ENCODE assay signal across 1 fruit fly cellular context in genomic region chr2L:17368503-17368902, dm6.
TF ChIP-seq lines count a peak whose summit lies in the region.

No protein-coding gene starts in this region.

TF ChIP-seq in whole organism, embryonic, 481 proteins besides CTCF, POLR2A, EP300 and RAD21 (continued from another document and continues in another):
- TF ChIP-seq psq (GFP tag; optimal IDR thresholded peaks at IDR 0.05; lab: Kevin White, UChicago): no peak
- no peak for TF ChIP-seq nerfin-1 (tag; optimal IDR thresholded peaks at IDR 0.05; lab: Kevin White, UChicago)
- TF ChIP-seq Drgx (GFP tag; IDR thresholded peaks at IDR 0.05; lab: Robert Waterston, UW): no peak
- TF ChIP-seq B-H1 (GFP tag; IDR thresholded peaks at IDR 0.05; lab: Robert Waterston, UW): no peak; the same call in 2 of the 3 replicates
- TF ChIP-seq knrl (GFP tag; IDR thresholded peaks at IDR 0.05; lab: Robert Waterston, UW; ENCODE audit: partially characterized antibody): peak; percentile 33; the same call in 2 of the 3 replicates
- TF ChIP-seq CG15696 (tag; optimal IDR thresholded peaks at IDR 0.05; lab: Kevin White, UChicago): no peak
- TF ChIP-seq Kr (GFP tag; optimal IDR thresholded peaks at IDR 0.05; lab: Kevin White, UChicago): no peak
- no peak for TF ChIP-seq CG6689 (GFP tag; IDR thresholded peaks at IDR 0.05; lab: Robert Waterston, UW)
- TF ChIP-seq Hr78 (GFP tag; optimal IDR thresholded peaks at IDR 0.05; lab: Kevin White, UChicago): no peak
- TF ChIP-seq CG13894 (tag; optimal IDR thresholded peaks at IDR 0.05; lab: Kevin White, UChicago): no peak
- TF ChIP-seq CG6254 (GFP tag; optimal IDR thresholded peaks at IDR 0.05; lab: Kevin White, UChicago): no peak
- TF ChIP-seq B-H2 (GFP tag; optimal IDR thresholded peaks at IDR 0.05; lab: Kevin White, UChicago): peak; percentile 37
- no peak for TF ChIP-seq pum (GFP tag; optimal IDR thresholded peaks at IDR 0.05; lab: Kevin White, UChicago)
- no peak for TF ChIP-seq CG10979 (tag; optimal IDR thresholded peaks at IDR 0.05; lab: Kevin White, UChicago)
- TF ChIP-seq CG42726 (GFP tag; IDR thresholded peaks at IDR 0.05; lab: Robert Waterston, UW; ENCODE audit: partially characterized antibody): peak; percentile 60
- TF ChIP-seq CG6654 (GFP tag; optimal IDR thresholded peaks at IDR 0.05; lab: Kevin White, UChicago): peak; percentile 99
- peak in 1 of 2 experiments; percentile 69 for TF ChIP-seq Hr51 (GFP tag; optimal IDR thresholded peaks at IDR 0.05; lab: Kevin White, UChicago)
- TF ChIP-seq Bteb2 (GFP tag; optimal IDR thresholded peaks at IDR 0.05; lab: Kevin White, UChicago): no peak
- no peak for TF ChIP-seq CG18011 (GFP tag; optimal IDR thresholded peaks at IDR 0.05; lab: Kevin White, UChicago)
- no peak for TF ChIP-seq Hand (GFP tag; optimal IDR thresholded peaks at IDR 0.05; lab: Kevin White, UChicago)
- no peak for TF ChIP-seq CG17912 (GFP tag; optimal IDR thresholded peaks at IDR 0.05; lab: Kevin White, UChicago)
- TF ChIP-seq CG12659 (GFP tag; optimal IDR thresholded peaks at IDR 0.05; lab: Kevin White, UChicago): peak; percentile 1
- no peak for TF ChIP-seq ab (GFP tag; optimal IDR thresholded peaks at IDR 0.05; lab: Kevin White, UChicago)
- TF ChIP-seq CG16815 (GFP tag; optimal IDR thresholded peaks at IDR 0.05; lab: Kevin White, UChicago): no peak
- TF ChIP-seq Doc3 (GFP tag; IDR thresholded peaks at IDR 0.05; lab: Robert Waterston, UW; ENCODE audit: partially characterized antibody): no peak
- no peak for TF ChIP-seq Sox100B (GFP tag; optimal IDR thresholded peaks at IDR 0.05; lab: Kevin White, UChicago)
- no peak for TF ChIP-seq Adf1 (GFP tag; IDR thresholded peaks at IDR 0.05; lab: Robert Waterston, UW)
- TF ChIP-seq Lhr (GFP tag; optimal IDR thresholded peaks at IDR 0.05; lab: Kevin White, UChicago): peak; percentile 10
- TF ChIP-seq CG3065 (GFP tag; optimal IDR thresholded peaks at IDR 0.05; lab: Kevin White, UChicago): no peak
- TF ChIP-seq CHES-1-like (GFP tag; optimal IDR thresholded peaks at IDR 0.05; lab: Kevin White, UChicago): no peak
- TF ChIP-seq ken (GFP tag; IDR thresholded peaks at IDR 0.05; lab: Robert Waterston, UW): no peak
- TF ChIP-seq Fer2 (tag; optimal IDR thresholded peaks at IDR 0.05; lab: Kevin White, UChicago): no peak
- no peak for TF ChIP-seq vnd (GFP tag; IDR thresholded peaks at IDR 0.05; lab: Robert Waterston, UW; ENCODE audit: partially characterized antibody)
- no peak for TF ChIP-seq CG8359 (GFP tag; optimal IDR thresholded peaks at IDR 0.05; lab: Kevin White, UChicago; ENCODE audit: borderline replicate concordance)
- TF ChIP-seq CG10431 (GFP tag; optimal IDR thresholded peaks at IDR 0.05; lab: Kevin White, UChicago): no peak
- no peak for TF ChIP-seq Usf (GFP tag; optimal IDR thresholded peaks at IDR 0.05; lab: Kevin White, UChicago)
- TF ChIP-seq wek (GFP tag; optimal IDR thresholded peaks at IDR 0.05; lab: Kevin White, UChicago): no peak
- TF ChIP-seq Ets65A (GFP tag; lab: Kevin White, UChicago): no peak
- peak; percentile 95 for TF ChIP-seq CG2199 (GFP tag; IDR thresholded peaks at IDR 0.05; lab: Robert Waterston, UW)
- TF ChIP-seq Scr (GFP tag; IDR thresholded peaks at IDR 0.05; lab: Robert Waterston, UW; ENCODE audit: partially characterized antibody): peak; percentile 53; the same call in 1 of the 2 replicates
- no peak for TF ChIP-seq mam (GFP tag; optimal IDR thresholded peaks at IDR 0.05; lab: Kevin White, UChicago)
- no peak for TF ChIP-seq CG17186 (GFP tag; optimal IDR thresholded peaks at IDR 0.05; lab: Kevin White, UChicago)
- TF ChIP-seq CG4404 (GFP tag; IDR thresholded peaks at IDR 0.05; lab: Robert Waterston, UW): no peak
- TF ChIP-seq NC2β (GFP tag; optimal IDR thresholded peaks at IDR 0.05; lab: Kevin White, UChicago): no peak
- TF ChIP-seq nmo (GFP tag; optimal IDR thresholded peaks at IDR 0.05; lab: Kevin White, UChicago): no peak
- no peak for TF ChIP-seq dmrt99B (tag; optimal IDR thresholded peaks at IDR 0.05; lab: Kevin White, UChicago)
- TF ChIP-seq CG9876 (GFP tag; optimal IDR thresholded peaks at IDR 0.05; lab: Kevin White, UChicago): no peak
- no peak for TF ChIP-seq zfh2 (GFP tag; optimal IDR thresholded peaks at IDR 0.05; lab: Kevin White, UChicago)
- no peak for TF ChIP-seq emc (GFP tag; optimal IDR thresholded peaks at IDR 0.05; lab: Kevin White, UChicago)
- no peak for TF ChIP-seq CG17328 (GFP tag; IDR thresholded peaks at IDR 0.05; lab: Robert Waterston, UW)
- no peak for TF ChIP-seq ap (GFP tag; IDR thresholded peaks at IDR 0.05; lab: Robert Waterston, UW)
- TF ChIP-seq CG6683 (GFP tag; optimal IDR thresholded peaks at IDR 0.05; lab: Kevin White, UChicago): no peak
- TF ChIP-seq pzg (GFP tag; optimal IDR thresholded peaks at IDR 0.05; lab: Kevin White, UChicago): peak; percentile 18
- peak; percentile 17 for TF ChIP-seq HmgZ (tag; optimal IDR thresholded peaks at IDR 0.05; lab: Kevin White, UChicago)
- peak; percentile 26 for TF ChIP-seq CG6854 (GFP tag; optimal IDR thresholded peaks at IDR 0.05; lab: Kevin White, UChicago)
- TF ChIP-seq CG34376 (GFP tag; optimal IDR thresholded peaks at IDR 0.05; lab: Kevin White, UChicago): no peak
- TF ChIP-seq CG32532 (GFP tag; IDR thresholded peaks at IDR 0.05; lab: Robert Waterston, UW): no peak
- no peak for TF ChIP-seq Camta (GFP tag; optimal IDR thresholded peaks at IDR 0.05; lab: Kevin White, UChicago)
- no peak for TF ChIP-seq Sry-β (GFP tag; optimal IDR thresholded peaks at IDR 0.05; lab: Kevin White, UChicago)
- TF ChIP-seq insv (GFP tag; optimal IDR thresholded peaks at IDR 0.05; lab: Kevin White, UChicago): no peak
- no peak for TF ChIP-seq chinmo (GFP tag; IDR thresholded peaks at IDR 0.05; lab: Robert Waterston, UW; ENCODE audit: partially characterized antibody)
- TF ChIP-seq scrt (GFP tag; optimal IDR thresholded peaks at IDR 0.05; lab: Kevin White, UChicago): no peak
- TF ChIP-seq TFAM (GFP tag; optimal IDR thresholded peaks at IDR 0.05; lab: Kevin White, UChicago): no peak
- no peak for TF ChIP-seq CG33213 (GFP tag; optimal IDR thresholded peaks at IDR 0.05; lab: Kevin White, UChicago)
- no peak for TF ChIP-seq CG34422 (GFP tag; IDR thresholded peaks at IDR 0.05; lab: Robert Waterston, UW)
- TF ChIP-seq ac (GFP tag; optimal IDR thresholded peaks at IDR 0.05; lab: Kevin White, UChicago): no peak
- TF ChIP-seq CG2120 (GFP tag; optimal IDR thresholded peaks at IDR 0.05; lab: Kevin White, UChicago): no peak
- TF ChIP-seq sc (optimal IDR thresholded peaks at IDR 0.05; lab: Kevin White, UChicago): no peak
- no peak for TF ChIP-seq sc (GFP tag; optimal IDR thresholded peaks at IDR 0.05; lab: Kevin White, UChicago)
- no peak for TF ChIP-seq inv (GFP tag; IDR thresholded peaks at IDR 0.05; lab: Robert Waterston, UW; ENCODE audit: partially characterized antibody)
- TF ChIP-seq HLH4C (GFP tag; IDR thresholded peaks at IDR 0.05; lab: Robert Waterston, UW; ENCODE audit: partially characterized antibody): 0 out of 3 replicates have a peak, but pooled peaks have one; percentile 23
- TF ChIP-seq sens (GFP tag; lab: Kevin White, UChicago): no peak
- TF ChIP-seq Lpt (GFP tag; optimal IDR thresholded peaks at IDR 0.05; lab: Kevin White, UChicago): no peak
- TF ChIP-seq CG16813 (GFP tag; IDR thresholded peaks at IDR 0.05; lab: Robert Waterston, UW; ENCODE audit: partially characterized antibody): 0 out of 3 replicates have a peak, but pooled peaks have one; percentile 12
- TF ChIP-seq CG11247 (GFP tag; IDR thresholded peaks at IDR 0.05; lab: Robert Waterston, UW): no peak
- TF ChIP-seq E2f2 (GFP tag; IDR thresholded peaks at IDR 0.05; lab: Robert Waterston, UW): no peak
- no peak for TF ChIP-seq dm (GFP tag; optimal IDR thresholded peaks at IDR 0.05; lab: Kevin White, UChicago)
- no peak for TF ChIP-seq Xbp1 (GFP tag; optimal IDR thresholded peaks at IDR 0.05; lab: Kevin White, UChicago)
- TF ChIP-seq az2 (GFP tag; optimal IDR thresholded peaks at IDR 0.05; lab: Kevin White, UChicago): no peak
- no peak for TF ChIP-seq CG2202 (tag; optimal IDR thresholded peaks at IDR 0.05; lab: Kevin White, UChicago)
- no peak for TF ChIP-seq CG7357 (GFP tag; IDR thresholded peaks at IDR 0.05; lab: Robert Waterston, UW)
- no peak for TF ChIP-seq klu (GFP tag; IDR thresholded peaks at IDR 0.05; lab: Robert Waterston, UW)
- TF ChIP-seq CG2116 (GFP tag; optimal IDR thresholded peaks at IDR 0.05; lab: Kevin White, UChicago): no peak
- TF ChIP-seq CG5245 (GFP tag; optimal IDR thresholded peaks at IDR 0.05; lab: Kevin White, UChicago): no peak
- no peak for TF ChIP-seq CG2889 (GFP tag; IDR thresholded peaks at IDR 0.05; lab: Robert Waterston, UW)
- TF ChIP-seq gfzf (GFP tag; optimal IDR thresholded peaks at IDR 0.05; lab: Kevin White, UChicago): peak; percentile 58
- no peak for TF ChIP-seq ftz-f1 (GFP tag; optimal IDR thresholded peaks at IDR 0.05; lab: Kevin White, UChicago)
- no peak for TF ChIP-seq Dip2 (GFP tag; IDR thresholded peaks at IDR 0.05; lab: Robert Waterston, UW)
- peak; percentile 55 for TF ChIP-seq pita (GFP tag; optimal IDR thresholded peaks at IDR 0.05; lab: Kevin White, UChicago)
- no peak for TF ChIP-seq CG10959 (GFP tag; IDR thresholded peaks at IDR 0.05; lab: Robert Waterston, UW)
- no peak for TF ChIP-seq Med (GFP tag; lab: Kevin White, UChicago)
- no peak for TF ChIP-seq CG11398 (GFP tag; optimal IDR thresholded peaks at IDR 0.05; lab: Kevin White, UChicago)
- TF ChIP-seq ham (GFP tag; IDR thresholded peaks at IDR 0.05; lab: Robert Waterston, UW): no peak
- no peak for TF ChIP-seq her (GFP tag; optimal IDR thresholded peaks at IDR 0.05; lab: Kevin White, UChicago)
- no peak for TF ChIP-seq ara (GFP tag; IDR thresholded peaks at IDR 0.05; lab: Robert Waterston, UW)
- TF ChIP-seq CG14860 (GFP tag; IDR thresholded peaks at IDR 0.05; lab: Robert Waterston, UW; ENCODE audit: partially characterized antibody): no peak
- TF ChIP-seq slou (GFP tag; optimal IDR thresholded peaks at IDR 0.05; lab: Kevin White, UChicago): peak; percentile 47
- TF ChIP-seq fd96Cb (tag; optimal IDR thresholded peaks at IDR 0.05; lab: Kevin White, UChicago): no peak
- TF ChIP-seq CG9797 (GFP tag; optimal IDR thresholded peaks at IDR 0.05; lab: Kevin White, UChicago): no peak
- TF ChIP-seq cad (GFP tag; optimal IDR thresholded peaks at IDR 0.05; lab: Kevin White, UChicago): peak; percentile 78
- TF ChIP-seq Opbp (GFP tag; IDR thresholded peaks at IDR 0.05; lab: Robert Waterston, UW; ENCODE audit: partially characterized antibody): peak; percentile 56; the same call in 1 of the 3 replicates
- TF ChIP-seq CG14014 (GFP tag; IDR thresholded peaks at IDR 0.05; lab: Robert Waterston, UW): no peak
- no peak for TF ChIP-seq bowl (GFP tag; IDR thresholded peaks at IDR 0.05; lab: Robert Waterston, UW)
- no peak for TF ChIP-seq CG30431 (GFP tag; optimal IDR thresholded peaks at IDR 0.05; lab: Kevin White, UChicago)
- no peak for TF ChIP-seq fd3F (GFP tag; optimal IDR thresholded peaks at IDR 0.05; lab: Kevin White, UChicago)
- no peak for TF ChIP-seq h (optimal IDR thresholded peaks at IDR 0.05; lab: Kevin White, UChicago)
- peak; percentile 36 for TF ChIP-seq Myb (GFP tag; optimal IDR thresholded peaks at IDR 0.05; lab: Kevin White, UChicago)
- no peak for TF ChIP-seq salm (tag; optimal IDR thresholded peaks at IDR 0.05; lab: Kevin White, UChicago)
- no peak for TF ChIP-seq hkb (optimal IDR thresholded peaks at IDR 0.05; lab: Kevin White, UChicago)
- no peak for TF ChIP-seq hkb (GFP tag; IDR thresholded peaks at IDR 0.05; lab: Robert Waterston, UW)
- no peak for TF ChIP-seq dysf (GFP tag; IDR thresholded peaks at IDR 0.05; lab: Robert Waterston, UW)
- peak; percentile 42; the same call in 1 of the 2 replicates for TF ChIP-seq CG13287 (GFP tag; IDR thresholded peaks at IDR 0.05; lab: Robert Waterston, UW; ENCODE audit: partially characterized antibody)
- no peak for TF ChIP-seq sima (GFP tag; optimal IDR thresholded peaks at IDR 0.05; lab: Kevin White, UChicago)
- no peak for TF ChIP-seq tin (GFP tag; optimal IDR thresholded peaks at IDR 0.05; lab: Kevin White, UChicago)
- no peak for TF ChIP-seq gsb-n (tag; optimal IDR thresholded peaks at IDR 0.05; lab: Kevin White, UChicago)
- no peak for TF ChIP-seq CG8290 (GFP tag; optimal IDR thresholded peaks at IDR 0.05; lab: Kevin White, UChicago)
- no peak for TF ChIP-seq CG8290 (tag; optimal IDR thresholded peaks at IDR 0.05; lab: Kevin White, UChicago)
- TF ChIP-seq CG7839 (tag; optimal IDR thresholded peaks at IDR 0.05; lab: Kevin White, UChicago): no peak
- TF ChIP-seq CG11456 (GFP tag; IDR thresholded peaks at IDR 0.05; lab: Robert Waterston, UW): no peak
- no peak for TF ChIP-seq CG1024 (GFP tag; IDR thresholded peaks at IDR 0.05; lab: Robert Waterston, UW)
- no peak for TF ChIP-seq CG12299 (tag; optimal IDR thresholded peaks at IDR 0.05; lab: Kevin White, UChicago)
- peak; percentile 60 for TF ChIP-seq Bgb (GFP tag; IDR thresholded peaks at IDR 0.05; lab: Robert Waterston, UW; ENCODE audit: partially characterized antibody)
- TF ChIP-seq CG11560 (tag; IDR thresholded peaks at IDR 0.05; lab: Robert Waterston, UW): no peak
- no peak for TF ChIP-seq crp (GFP tag; optimal IDR thresholded peaks at IDR 0.05; lab: Kevin White, UChicago)
- no peak for TF ChIP-seq Gsc (GFP tag; IDR thresholded peaks at IDR 0.05; lab: Robert Waterston, UW)
- TF ChIP-seq lilli (GFP tag; optimal IDR thresholded peaks at IDR 0.05; lab: Kevin White, UChicago): no peak
- TF ChIP-seq Bdp1 (GFP tag; optimal IDR thresholded peaks at IDR 0.05; lab: Kevin White, UChicago): no peak
- no peak for TF ChIP-seq zen2 (GFP tag; IDR thresholded peaks at IDR 0.05; lab: Robert Waterston, UW; ENCODE audit: partially characterized antibody)
- TF ChIP-seq CG9727 (GFP tag; optimal IDR thresholded peaks at IDR 0.05; lab: Kevin White, UChicago): no peak
- no peak for TF ChIP-seq HLH54F (GFP tag; optimal IDR thresholded peaks at IDR 0.05; lab: Kevin White, UChicago)
- no peak for TF ChIP-seq Elba2 (GFP tag; optimal IDR thresholded peaks at IDR 0.05; lab: Kevin White, UChicago)
- TF ChIP-seq CG4820 (GFP tag; optimal IDR thresholded peaks at IDR 0.05; lab: Kevin White, UChicago): no peak
- TF ChIP-seq cas (GFP tag; IDR thresholded peaks at IDR 0.05; lab: Robert Waterston, UW): no peak
- TF ChIP-seq Sin3A (optimal IDR thresholded peaks at IDR 0.05; lab: Kevin White, UChicago): no peak
- TF ChIP-seq cwo (GFP tag; optimal IDR thresholded peaks at IDR 0.05; lab: Kevin White, UChicago): no peak
- TF ChIP-seq Side (GFP tag; optimal IDR thresholded peaks at IDR 0.05; lab: Kevin White, UChicago): no peak
- TF ChIP-seq zen (tag; optimal IDR thresholded peaks at IDR 0.05; lab: Kevin White, UChicago): peak; percentile 83
- TF ChIP-seq odd (GFP tag; optimal IDR thresholded peaks at IDR 0.05; lab: Kevin White, UChicago): no peak
